Worm (Caenorhabditis elegans) whole organism, L1 larva: ENCODE data around the gene B0416.2.

Experiments
- aly-2 ChIP-seq: fragments of 150-350 bp; optimal IDR thresholded peaks from 2 replicates; lab custom pipeline; 2014; ENCODE audit warnings: missing biosample characterization, missing genetic modification characterization
- isw-1 ChIP-seq: fragments of 200-800 bp; sonication (Bioruptor generic); IDR thresholded peaks from 2 replicates; pipeline ENCODE4 v1.3.6; 2022; ENCODE audit warnings: missing genetic modification characterization, missing compliant biosample characterization
- jun-1 ChIP-seq: fragments of 150-350 bp; optimal IDR thresholded peaks from 2 replicates; lab custom pipeline; 2014; ENCODE audit warnings: missing biosample characterization, missing genetic modification reagents, missing genetic modification characterization
- lin-14 ChIP-seq: fragments of 200-800 bp; sonication (Bioruptor generic); optimal IDR thresholded peaks from 2 replicates; lab custom pipeline; 2018; ENCODE audit warnings: mild to moderate bottlenecking, missing genetic modification characterization, moderate library complexity, missing compliant biosample characterization
- mdl-1 ChIP-seq, 2 experiments: fragments of 150-350 bp; optimal IDR thresholded peaks; 2 replicates each; lab custom pipeline; 2014 to 2017; ENCODE audit warnings: missing biosample characterization in 2 of 2, missing genetic modification characterization in 2 of 2, inconsistent platforms in 1 of 2
- mep-1 ChIP-seq: fragments of 150-350 bp; optimal IDR thresholded peaks from 2 replicates; lab custom pipeline; 2014; ENCODE audit warnings: missing biosample characterization, missing genetic modification characterization
- nhr-237 ChIP-seq: fragments of 150-350 bp; optimal IDR thresholded peaks from 2 replicates; lab custom pipeline; 2014; ENCODE audit warnings: missing biosample characterization, missing genetic modification characterization
- nhr-84 ChIP-seq: sonication (generic microtip); optimal IDR thresholded peaks from 2 replicates; lab custom pipeline; 2017; ENCODE audit warnings: missing biosample characterization, missing genetic modification characterization
- tbx-2 ChIP-seq: sonication (generic microtip); optimal IDR thresholded peaks from 2 replicates; lab custom pipeline; 2016; ENCODE audit warnings: missing genetic modification characterization, missing compliant biosample characterization
- ztf-4 ChIP-seq: fragments of 150-350 bp; optimal IDR thresholded peaks from 2 replicates; lab custom pipeline; 2014; ENCODE audit warnings: missing biosample characterization, missing genetic modification characterization

DNA sequence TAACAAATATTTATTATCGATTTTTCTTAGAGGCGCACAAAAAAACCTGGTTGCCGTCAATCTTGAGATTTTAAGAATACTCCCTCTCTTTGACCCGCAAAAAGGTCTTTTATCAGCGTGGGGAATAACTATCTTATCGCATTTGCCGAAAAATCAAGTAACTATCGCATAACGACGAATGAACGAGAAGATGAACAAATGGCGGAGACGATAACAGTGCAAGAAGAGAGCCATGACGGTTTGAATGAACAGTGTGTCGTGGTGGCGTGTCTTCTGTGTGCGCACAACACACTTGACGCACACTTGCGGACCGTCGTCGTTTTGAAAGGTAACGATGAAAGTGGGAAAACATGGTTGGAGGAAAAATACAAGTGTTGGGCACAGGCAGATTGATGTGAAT, 27.1 kb upstream of the B0416.2 start:
- TF ChIP-seq jun-1 (peak; percentile 27), mep-1 (tag; lab: Kevin White, UChicago) (peak; percentile 29), mdl-1 (tag; optimal IDR thresholded peaks at IDR 0.05; lab: Kevin White, UChicago) (no peak), isw-1 (no peak), lin-14 (no peak), tbx-2 (no peak), nhr-84 (tag; lab: Kevin White, UChicago) (no peak), ztf-4 (tag; lab: Kevin White, UChicago) (no peak), aly-2 (no peak), nhr-237 (tag; lab: Kevin White, UChicago) (no peak)
